Fruit fly (Drosophila melanogaster) whole organism, embryonic: ENCODE measurements around the gene Mlp84B.
A peak's percentile ranks its signal among the peaks of the same experiment; 100 is the strongest.

Experiments
- Atf3 ChIP-seq: fragments of 200-800 bp; sonication (Bioruptor generic); optimal IDR thresholded peaks from 3 replicates; lab custom pipeline; 2016; ENCODE audit warnings: missing biosample characterization, missing genetic modification characterization
- B-H1 ChIP-seq: fragments of 200-800 bp; sonication (Bioruptor generic); IDR thresholded peaks from 3 replicates; pipeline ENCODE4 v1.3.6; 2022; ENCODE audit warnings: missing biosample characterization, missing genetic modification characterization
- B-H2 ChIP-seq: fragments of 200-800 bp; sonication (Bioruptor generic); optimal IDR thresholded peaks from 2 replicates; lab custom pipeline; 2018; ENCODE audit warnings: missing biosample characterization, mild to moderate bottlenecking, missing genetic modification characterization
- CG10543 ChIP-seq: fragments of 200-800 bp; sonication (Bioruptor generic); optimal IDR thresholded peaks from 3 replicates; lab custom pipeline; 2017; ENCODE audit warnings: missing biosample characterization, mild to moderate bottlenecking, missing genetic modification characterization, moderate library complexity
- CG11696 ChIP-seq: fragments of 200-800 bp; sonication (Bioruptor generic); IDR thresholded peaks from 2 replicates; pipeline ENCODE4 v1.3.6; 2022; ENCODE audit warnings: missing biosample characterization, missing genetic modification characterization
- CG12299 ChIP-seq: fragments of 200-800 bp; sonication (Bioruptor generic); optimal IDR thresholded peaks from 2 replicates; lab custom pipeline; 2018; ENCODE audit warnings: missing biosample characterization, mild to moderate bottlenecking, missing genetic modification characterization
- CG12659 ChIP-seq: fragments of 200-800 bp; sonication (Bioruptor generic); optimal IDR thresholded peaks from 3 replicates; lab custom pipeline; 2017; ENCODE audit warnings: mild to moderate bottlenecking, missing biosample characterization, missing genetic modification reagents, missing genetic modification characterization
- CG12942 ChIP-seq: fragments of 200-800 bp; sonication (Bioruptor generic); optimal IDR thresholded peaks from 3 replicates; lab custom pipeline; 2016; ENCODE audit warnings: missing biosample characterization, missing genetic modification characterization
- CG14014 ChIP-seq: fragments of 200-800 bp; sonication (Bioruptor generic); IDR thresholded peaks from 2 replicates; pipeline ENCODE4 v1.3.6; 2022; ENCODE audit warnings: missing biosample characterization, missing genetic modification characterization
- CG15479 ChIP-seq: fragments of 200-800 bp; sonication (Bioruptor generic); optimal IDR thresholded peaks from 3 replicates; lab custom pipeline; 2019; ENCODE audit warnings: missing biosample characterization, mild to moderate bottlenecking, missing genetic modification characterization, moderate library complexity
- CG17361 ChIP-seq: fragments of 200-800 bp; sonication (Bioruptor generic); IDR thresholded peaks from 3 replicates; pipeline ENCODE4 v1.3.6; 2022; ENCODE audit warnings: missing biosample characterization, missing genetic modification characterization
- CG2116 ChIP-seq: fragments of 200-800 bp; sonication (Bioruptor generic); optimal IDR thresholded peaks from 3 replicates; lab custom pipeline; 2018; ENCODE audit warnings: missing biosample characterization, mild to moderate bottlenecking, missing genetic modification characterization
- CG34224 ChIP-seq: fragments of 200-800 bp; sonication (Bioruptor generic); IDR thresholded peaks from 3 replicates; pipeline ENCODE4 v1.3.6; 2022; ENCODE audit warnings: missing biosample characterization, missing genetic modification characterization; ENCODE audit not compliant: partially characterized antibody
- CG4282 ChIP-seq: fragments of 200-800 bp; sonication (Bioruptor generic); optimal IDR thresholded peaks from 2 replicates; lab custom pipeline; 2016; ENCODE audit warnings: missing biosample characterization, missing genetic modification characterization
- CG7372 ChIP-seq: fragments of 200-800 bp; sonication (Bioruptor generic); IDR thresholded peaks from 2 replicates; pipeline ENCODE4 v1.3.6; 2022; ENCODE audit warnings: missing biosample characterization, missing genetic modification characterization
- CG7839 ChIP-seq: fragments of 200-800 bp; sonication (Bioruptor generic); optimal IDR thresholded peaks from 3 replicates; lab custom pipeline; 2018; ENCODE audit warnings: missing biosample characterization, mild to moderate bottlenecking, missing genetic modification characterization, moderate library complexity
- CG8388 ChIP-seq: fragments of 200-800 bp; sonication (Bioruptor generic); optimal IDR thresholded peaks from 2 replicates; lab custom pipeline; 2019; ENCODE audit warnings: missing biosample characterization, mild to moderate bottlenecking, missing genetic modification characterization, moderate library complexity
- CG9817 ChIP-seq: fragments of 200-800 bp; sonication (Bioruptor generic); optimal IDR thresholded peaks from 2 replicates; lab custom pipeline; 2018; ENCODE audit warnings: missing biosample characterization, mild to moderate bottlenecking, missing genetic modification characterization, moderate library complexity
- Camta ChIP-seq: fragments of 200-800 bp; sonication (Bioruptor generic); optimal IDR thresholded peaks from 2 replicates; lab custom pipeline; 2016; ENCODE audit warnings: missing biosample characterization, missing genetic modification characterization
- D ChIP-seq, 2 experiments: fragments of 200-800 bp in 1 of 2; fragments of >200 bp in 1 of 2; sonication (Bioruptor generic) in 1 of 2; optimal IDR thresholded peaks; 2 replicates in 1 of 2; 3 replicates in 1 of 2; lab custom pipeline; 2017; ENCODE audit warnings: mild to moderate bottlenecking in 1 of 2, missing biosample characterization in 1 of 2, missing genetic modification characterization in 1 of 2, missing genetic modification reagents in 1 of 2
- D19A ChIP-seq: fragments of 200-800 bp; optimal IDR thresholded peaks from 3 replicates; lab custom pipeline; 2019; ENCODE audit warnings: missing biosample characterization, mild to moderate bottlenecking, missing genetic modification characterization, moderate library complexity
- Gug ChIP-seq: fragments of 200-800 bp; sonication (Bioruptor generic); IDR thresholded peaks from 4 replicates; pipeline ENCODE4 v1.3.6; 2022; ENCODE audit warnings: missing biosample characterization, missing genetic modification characterization
- H15 ChIP-seq: fragments of 200-800 bp; sonication (Bioruptor generic); IDR thresholded peaks from 3 replicates; pipeline ENCODE4 v1.3.6; 2022; ENCODE audit warnings: missing biosample characterization, missing genetic modification characterization
- MESR4 ChIP-seq: fragments of 200-800 bp; sonication (Bioruptor generic); optimal IDR thresholded peaks from 2 replicates; lab custom pipeline; 2018; ENCODE audit warnings: missing biosample characterization, mild to moderate bottlenecking, missing genetic modification characterization, moderate library complexity
- MTF-1 ChIP-seq: fragments of 200-800 bp; sonication (Bioruptor generic); optimal IDR thresholded peaks from 2 replicates; lab custom pipeline; 2018; ENCODE audit warnings: missing biosample characterization, mild to moderate bottlenecking, missing genetic modification characterization, borderline replicate concordance
- Ravus ChIP-seq: fragments of 200-800 bp; sonication (Bioruptor generic); IDR thresholded peaks from 2 replicates; pipeline ENCODE4 v1.3.6; 2022; ENCODE audit warnings: missing biosample characterization, missing genetic modification characterization
- Rfx ChIP-seq: fragments of 200-800 bp; sonication (Bioruptor generic); IDR thresholded peaks from 2 replicates; pipeline ENCODE4 v1.3.6; 2022; ENCODE audit warnings: missing biosample characterization, missing genetic modification characterization
- Ssrp ChIP-seq: fragments of 200-800 bp; sonication (Bioruptor generic); optimal IDR thresholded peaks from 2 replicates; lab custom pipeline; 2018; ENCODE audit warnings: missing biosample characterization, mild to moderate bottlenecking, missing genetic modification characterization, moderate library complexity
- Tbp ChIP-seq: fragments of >200 bp; optimal IDR thresholded peaks from 2 replicates; lab custom pipeline; 2018; ENCODE audit warnings: missing biosample characterization, missing genetic modification characterization
- ac ChIP-seq: fragments of 200-800 bp; sonication (Bioruptor generic); optimal IDR thresholded peaks from 3 replicates; lab custom pipeline; 2017; ENCODE audit warnings: missing biosample characterization, mild to moderate bottlenecking, missing genetic modification characterization
- ap ChIP-seq: fragments of 200-800 bp; sonication (Bioruptor generic); IDR thresholded peaks from 2 replicates; pipeline ENCODE4 v1.3.6; 2022; ENCODE audit warnings: missing biosample characterization, missing genetic modification characterization
- ara ChIP-seq: fragments of 200-800 bp; sonication (Bioruptor generic); IDR thresholded peaks from 2 replicates; pipeline ENCODE4 v1.3.6; 2022; ENCODE audit warnings: missing biosample characterization, missing genetic modification characterization
- da ChIP-seq: fragments of 200-800 bp; sonication (Bioruptor generic); optimal IDR thresholded peaks from 2 replicates; lab custom pipeline; 2016; ENCODE audit warnings: missing biosample characterization, missing genetic modification characterization
- dmrt99B ChIP-seq: fragments of 200-800 bp; sonication (Bioruptor generic); optimal IDR thresholded peaks from 2 replicates; lab custom pipeline; 2018; ENCODE audit warnings: missing biosample characterization, mild to moderate bottlenecking, missing genetic modification characterization, moderate library complexity
- en ChIP-seq: fragments of 200-800 bp; sonication (Bioruptor generic); optimal IDR thresholded peaks from 2 replicates; lab custom pipeline; 2016; ENCODE audit warnings: missing biosample characterization, missing genetic modification characterization
- gcm2 ChIP-seq: fragments of 200-800 bp; sonication (Bioruptor generic); optimal IDR thresholded peaks from 2 replicates; lab custom pipeline; 2016; ENCODE audit warnings: missing biosample characterization, missing genetic modification characterization
- gsb-n ChIP-seq: fragments of 200-800 bp; sonication (Bioruptor generic); optimal IDR thresholded peaks from 3 replicates; lab custom pipeline; 2018; ENCODE audit warnings: missing biosample characterization, mild to moderate bottlenecking, missing genetic modification characterization
- knrl ChIP-seq: fragments of 200-800 bp; sonication (Bioruptor generic); IDR thresholded peaks from 3 replicates; pipeline ENCODE4 v1.3.6; 2022; ENCODE audit warnings: missing biosample characterization, missing genetic modification characterization; ENCODE audit not compliant: partially characterized antibody
- lmd ChIP-seq: fragments of 200-800 bp; sonication (Bioruptor generic); IDR thresholded peaks from 2 replicates; pipeline ENCODE4 v1.3.6; 2022; ENCODE audit warnings: missing biosample characterization, missing genetic modification characterization
- nau ChIP-seq: fragments of 200-800 bp; sonication (Bioruptor generic); optimal IDR thresholded peaks from 3 replicates; lab custom pipeline; 2017; ENCODE audit warnings: missing biosample characterization, mild to moderate bottlenecking, missing genetic modification characterization, missing genetic modification reagents
- oc ChIP-seq: fragments of 200-800 bp; sonication (Bioruptor generic); optimal IDR thresholded peaks from 2 replicates; lab custom pipeline; 2018; ENCODE audit warnings: missing biosample characterization, mild to moderate bottlenecking, missing genetic modification characterization, moderate library complexity
- pb ChIP-seq: fragments of 200-800 bp; sonication (Bioruptor generic); optimal IDR thresholded peaks from 3 replicates; lab custom pipeline; 2016; ENCODE audit warnings: missing biosample characterization, missing genetic modification characterization
- row ChIP-seq: fragments of 200-800 bp; sonication (Bioruptor generic); IDR thresholded peaks from 3 replicates; pipeline ENCODE4 v1.3.6; 2022; ENCODE audit warnings: missing biosample characterization, missing genetic modification characterization
- shn ChIP-seq: fragments of 200-800 bp; sonication (Bioruptor generic); optimal IDR thresholded peaks from 3 replicates; lab custom pipeline; 2016; ENCODE audit warnings: missing biosample characterization, missing genetic modification characterization
- sima ChIP-seq: fragments of 200-800 bp; sonication (Bioruptor generic); optimal IDR thresholded peaks from 2 replicates; lab custom pipeline; 2016; ENCODE audit warnings: missing biosample characterization, missing genetic modification characterization
- slp2 ChIP-seq: fragments of 200-800 bp; sonication (Bioruptor generic); optimal IDR thresholded peaks from 2 replicates; lab custom pipeline; 2016; ENCODE audit warnings: missing biosample characterization, missing genetic modification characterization
- sqz ChIP-seq: fragments of 200-800 bp; sonication (Bioruptor generic); optimal IDR thresholded peaks from 3 replicates; lab custom pipeline; 2018; ENCODE audit warnings: missing biosample characterization, mild to moderate bottlenecking, missing genetic modification characterization
- trh ChIP-seq: fragments of 200-800 bp; sonication (Bioruptor generic); optimal IDR thresholded peaks from 2 replicates; lab custom pipeline; 2016; ENCODE audit warnings: missing biosample characterization, missing genetic modification characterization
- tx ChIP-seq: fragments of 200-800 bp; sonication (Bioruptor generic); optimal IDR thresholded peaks from 2 replicates; lab custom pipeline; 2016; ENCODE audit warnings: missing biosample characterization, missing genetic modification characterization
- unpg ChIP-seq: fragments of 200-800 bp; sonication (Bioruptor generic); optimal IDR thresholded peaks from 3 replicates; lab custom pipeline; 2018; ENCODE audit warnings: missing biosample characterization, mild to moderate bottlenecking, missing genetic modification characterization, moderate library complexity
- vnd ChIP-seq: fragments of 200-800 bp; sonication (Bioruptor generic); IDR thresholded peaks from 3 replicates; pipeline ENCODE4 v1.3.6; 2022; ENCODE audit warnings: missing biosample characterization, missing genetic modification characterization; ENCODE audit not compliant: partially characterized antibody
- wdn ChIP-seq: fragments of 200-800 bp; sonication (Bioruptor generic); IDR thresholded peaks from 2 replicates; pipeline ENCODE4 v1.3.6; 2022; ENCODE audit warnings: missing biosample characterization, missing genetic modification characterization

The Mlp84B gene

dm6 chr3R:7081972-7082371, 35.6 kb downstream of the Mlp84B start, which contains the start of gene Dpck (continued):
- TF ChIP-seq Rfx (GFP tag; lab: Robert Waterston, UW) (no peak), en (GFP tag; lab: Kevin White, UChicago) (peak; percentile 32), CG15479 (GFP tag; lab: Kevin White, UChicago) (no peak), ara (GFP tag; lab: Robert Waterston, UW) (no peak), sima (GFP tag; lab: Kevin White, UChicago) (no peak), row (GFP tag; lab: Robert Waterston, UW) (peak; percentile 85), D (optimal IDR thresholded peaks at IDR 0.05; lab: Kevin White, UChicago) (no peak), D (GFP tag; optimal IDR thresholded peaks at IDR 0.05; lab: Kevin White, UChicago) (no peak), CG7839 (peak; percentile 8), CG14014 (GFP tag; lab: Robert Waterston, UW) (no peak), lmd (GFP tag; lab: Robert Waterston, UW) (no peak), B-H2 (GFP tag; lab: Kevin White, UChicago) (peak; percentile 22), CG12942 (GFP tag; lab: Kevin White, UChicago) (no peak), shn (GFP tag; lab: Kevin White, UChicago) (no peak), wdn (no peak), CG11696 (no peak), knrl (GFP tag; lab: Robert Waterston, UW) (no peak), CG34224 (GFP tag; lab: Robert Waterston, UW) (no peak), dmrt99B (tag; lab: Kevin White, UChicago) (no peak), oc (tag; lab: Kevin White, UChicago) (no peak), Ssrp (no peak), CG10543 (GFP tag; lab: Kevin White, UChicago) (peak; percentile 21), CG9817 (no peak), gcm2 (GFP tag; lab: Kevin White, UChicago) (no peak), trh (GFP tag; lab: Kevin White, UChicago) (no peak), MESR4 (GFP tag; lab: Kevin White, UChicago) (peak; percentile 81), D19A (tag; lab: Kevin White, UChicago) (no peak), Gug (GFP tag; lab: Robert Waterston, UW) (no peak), gsb-n (no peak), pb (GFP tag; lab: Kevin White, UChicago) (no peak), MTF-1 (no peak), ap (GFP tag; lab: Robert Waterston, UW) (no peak), nau (no peak), CG2116 (GFP tag; lab: Kevin White, UChicago) (peak; percentile 19), Ravus (GFP tag; lab: Robert Waterston, UW) (no peak), unpg (GFP tag; lab: Kevin White, UChicago) (peak; percentile 13), ac (GFP tag; lab: Kevin White, UChicago) (no peak), CG17361 (0 out of 3 replicates have a peak, but pooled peaks have one; percentile 30), Tbp (GFP tag; lab: Kevin White, UChicago) (no peak), da (GFP tag; lab: Kevin White, UChicago) (no peak), CG7372 (GFP tag; lab: Robert Waterston, UW) (no peak), H15 (GFP tag; lab: Robert Waterston, UW) (no peak), slp2 (no peak), CG12659 (GFP tag; lab: Kevin White, UChicago) (peak; percentile 53), Camta (GFP tag; lab: Kevin White, UChicago) (no peak), vnd (GFP tag; lab: Robert Waterston, UW) (no peak), tx (GFP tag; lab: Kevin White, UChicago) (no peak), CG8388 (GFP tag; lab: Kevin White, UChicago) (no peak), Atf3 (GFP tag; lab: Kevin White, UChicago) (no peak), CG4282 (no peak), CG12299 (tag; lab: Kevin White, UChicago) (no peak), sqz (GFP tag; lab: Kevin White, UChicago) (no peak), B-H1 (GFP tag; lab: Robert Waterston, UW) (no peak)
